ENCODE assay signal across 3 fruit fly cellular contexts in the genomic region with DNA sequence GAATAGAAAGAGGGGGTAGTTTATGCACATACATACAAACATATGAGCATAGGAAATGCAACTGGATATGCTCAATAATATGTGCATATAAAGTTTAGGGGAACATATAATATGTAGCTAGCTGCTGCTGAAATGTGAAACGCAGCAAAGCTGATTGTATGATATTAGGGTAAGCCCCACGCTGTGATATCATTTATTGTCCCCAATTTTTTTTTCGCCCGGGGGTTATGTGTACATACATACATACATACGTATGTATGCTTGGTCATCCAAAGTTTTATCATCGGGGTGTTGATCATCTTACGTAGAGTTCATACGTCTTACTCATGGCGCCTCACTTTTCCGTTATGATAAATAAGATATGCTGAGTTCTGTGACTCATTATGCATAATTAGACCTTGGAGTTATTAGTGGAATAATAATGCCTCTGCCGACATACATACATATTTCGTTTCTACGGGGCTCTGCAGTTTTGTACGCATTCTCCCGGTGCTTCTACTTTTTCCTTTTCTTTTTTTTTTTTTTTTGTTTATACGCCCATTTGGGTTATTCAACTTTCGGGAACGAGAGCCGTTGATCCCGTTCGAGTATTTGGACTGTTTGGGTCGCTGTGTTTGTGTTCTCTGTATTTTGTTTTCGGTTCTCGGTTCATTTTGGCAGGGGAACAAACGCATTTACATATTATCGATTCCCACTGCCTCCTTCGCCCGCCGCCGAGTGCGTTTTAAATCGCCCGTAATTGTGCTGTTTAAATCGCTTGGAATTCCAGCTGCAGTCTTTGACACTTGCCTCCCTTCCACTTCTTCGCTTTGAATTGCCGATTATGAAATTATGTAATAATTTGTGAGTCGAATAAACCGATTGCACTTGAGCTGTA.
TF ChIP-seq lines count a peak whose summit lies in the region.

No protein-coding gene starts in this region.

- TF ChIP-seq CTCF in whole organism, embryonic (GFP tag; optimal IDR thresholded peaks at IDR 0.05; lab: Kevin White, UChicago) = no peak

TF ChIP-seq in whole organism, embryonic, 481 proteins besides CTCF, POLR2A, EP300 and RAD21:
- TF ChIP-seq Pdp1 (GFP tag; optimal IDR thresholded peaks at IDR 0.05; lab: Kevin White, UChicago) (peak in 1 of 2 experiments; percentile 43), onecut (GFP tag; IDR thresholded peaks at IDR 0.05; lab: Robert Waterston, UW) (peak; percentile 64), sens (GFP tag; lab: Kevin White, UChicago) (peak; percentile 56), sim (GFP tag; IDR thresholded peaks at IDR 0.05; lab: Robert Waterston, UW) (no peak), CG15601 (tag; optimal IDR thresholded peaks at IDR 0.05; lab: Kevin White, UChicago) (no peak), CG2199 (GFP tag; IDR thresholded peaks at IDR 0.05; lab: Robert Waterston, UW) (0 out of 3 replicates have a peak, but pooled peaks have one; percentile 52), Blimp-1 (GFP tag; optimal IDR thresholded peaks at IDR 0.05; lab: Kevin White, UChicago) (peak; percentile 34), vvl (GFP tag; IDR thresholded peaks at IDR 0.05; lab: Robert Waterston, UW) (0 out of 2 replicates have a peak, but pooled peaks have one; percentile 46), CG8359 (GFP tag; optimal IDR thresholded peaks at IDR 0.05; lab: Kevin White, UChicago; ENCODE audit: borderline replicate concordance) (peak; percentile 97), Med (GFP tag; lab: Kevin White, UChicago) (peak; percentile 3), CG32772 (GFP tag; IDR thresholded peaks at IDR 0.05; lab: Robert Waterston, UW) (peak; percentile 14; the same call in 1 of the 2 replicates), sd (tag; optimal IDR thresholded peaks at IDR 0.05; lab: Kevin White, UChicago) (peak; percentile 12), NFAT (GFP tag; IDR thresholded peaks at IDR 0.05; lab: Robert Waterston, UW) (no peak)

TF ChIP-seq in whole organism, prepupa, 60 proteins besides CTCF, POLR2A, EP300 and RAD21:
- peak; percentile 72 for TF ChIP-seq svp (GFP tag; lab: Kevin White, UChicago)
- no peak for TF ChIP-seq Ets96B (tag; optimal IDR thresholded peaks at IDR 0.05; lab: Kevin White, UChicago)
- no peak for TF ChIP-seq lz (GFP tag; optimal IDR thresholded peaks at IDR 0.05; lab: Kevin White, UChicago)
- TF ChIP-seq CG31627 (GFP tag; optimal IDR thresholded peaks at IDR 0.05; lab: Kevin White, UChicago) = no peak
- TF ChIP-seq vri (GFP tag; optimal IDR thresholded peaks at IDR 0.05; lab: Kevin White, UChicago) = peak; percentile 92
- TF ChIP-seq Eip78C (GFP tag; lab: Kevin White, UChicago) = no peak

TF ChIP-seq in whole organism, wandering third instar larva, 38 proteins besides CTCF, POLR2A, EP300 and RAD21:
- TF ChIP-seq ey (GFP tag; optimal IDR thresholded peaks at IDR 0.05; lab: Kevin White, UChicago) (no peak), dmrt93B (GFP tag; optimal IDR thresholded peaks at IDR 0.05; lab: Kevin White, UChicago) (no peak), dl (GFP tag; optimal IDR thresholded peaks at IDR 0.05; lab: Kevin White, UChicago; ENCODE audit: insufficient read depth in 1 of 2, partially characterized antibody in 2 of 2) (no peak), Sp1 (GFP tag; optimal IDR thresholded peaks at IDR 0.05; lab: Kevin White, UChicago) (no peak), CrebA (GFP tag; optimal IDR thresholded peaks at IDR 0.05; lab: Kevin White, UChicago; ENCODE audit: borderline replicate concordance) (no peak), woc (GFP tag; optimal IDR thresholded peaks at IDR 0.05; lab: Kevin White, UChicago) (no peak), br (GFP tag; optimal IDR thresholded peaks at IDR 0.05; lab: Kevin White, UChicago) (no peak), Jra (GFP tag; optimal IDR thresholded peaks at IDR 0.05; lab: Kevin White, UChicago) (peak; percentile 13), Myc (optimal IDR thresholded peaks at IDR 0.05; lab: Kevin White, UChicago) (no peak), Vsx2 (GFP tag; optimal IDR thresholded peaks at IDR 0.05; lab: Kevin White, UChicago; ENCODE audit: partially characterized antibody) (no peak), jim (GFP tag; optimal IDR thresholded peaks at IDR 0.05; lab: Kevin White, UChicago) (peak; percentile 59), psq (GFP tag; optimal IDR thresholded peaks at IDR 0.05; lab: Kevin White, UChicago) (peak; percentile 22), Hnf4 (GFP tag; optimal IDR thresholded peaks at IDR 0.05; lab: Kevin White, UChicago) (no peak), Rel (GFP tag; optimal IDR thresholded peaks at IDR 0.05; lab: Kevin White, UChicago) (no peak), Rel (tag; optimal IDR thresholded peaks at IDR 0.05; lab: Kevin White, UChicago) (peak; percentile 57), rgr (GFP tag; optimal IDR thresholded peaks at IDR 0.05; lab: Kevin White, UChicago) (no peak), Abd-B (GFP tag; optimal IDR thresholded peaks at IDR 0.05; lab: Kevin White, UChicago) (no peak), tai (GFP tag; optimal IDR thresholded peaks at IDR 0.05; lab: Kevin White, UChicago) (no peak), OdsH (GFP tag; optimal IDR thresholded peaks at IDR 0.05; lab: Kevin White, UChicago) (no peak), sv (GFP tag; optimal IDR thresholded peaks at IDR 0.05; lab: Kevin White, UChicago) (no peak), CG32264 (GFP tag; optimal IDR thresholded peaks at IDR 0.05; lab: Kevin White, UChicago) (no peak), Mio (GFP tag; optimal IDR thresholded peaks at IDR 0.05; lab: Kevin White, UChicago) (no peak), pan (optimal IDR thresholded peaks at IDR 0.05; lab: Kevin White, UChicago) (no peak), Hr78 (GFP tag; optimal IDR thresholded peaks at IDR 0.05; lab: Kevin White, UChicago) (no peak), sage (GFP tag; optimal IDR thresholded peaks at IDR 0.05; lab: Kevin White, UChicago) (peak; percentile 16), N (GFP tag; optimal IDR thresholded peaks at IDR 0.05; lab: Kevin White, UChicago) (no peak), lola (GFP tag; optimal IDR thresholded peaks at IDR 0.05; lab: Kevin White, UChicago) (no peak), fru (GFP tag; optimal IDR thresholded peaks at IDR 0.05; lab: Kevin White, UChicago) (no peak), usp (GFP tag; optimal IDR thresholded peaks at IDR 0.05; lab: Kevin White, UChicago) (no peak), dsf (GFP tag; optimal IDR thresholded peaks at IDR 0.05; lab: Kevin White, UChicago; ENCODE audit: borderline replicate concordance) (no peak), HLH106 (tag; optimal IDR thresholded peaks at IDR 0.05; lab: Kevin White, UChicago) (no peak), GATAd (GFP tag; optimal IDR thresholded peaks at IDR 0.05; lab: Kevin White, UChicago) (no peak), Dfd (GFP tag; optimal IDR thresholded peaks at IDR 0.05; lab: Kevin White, UChicago) (no peak)

Comparison
In these comparisons a context has a peak if more than half of its experiments do, and no peak if none do; other contexts are left out.
1. Of the 7 proteins assayed by ChIP-seq in both whole organism, embryonic and whole organism, prepupa: peak only in whole organism, embryonic: Blimp-1; only in whole organism, prepupa: none; in both: none; in neither: 6.